Fruit fly (Drosophila melanogaster) whole organism, embryonic: Measurements from ENCODE around the gene CG42465.

Experiments used
- Abd-B ChIP-seq: fragments of 200-800 bp; sonication (Bioruptor generic); optimal IDR thresholded peaks from 2 replicates; lab custom pipeline; 2018; ENCODE audit warnings: missing biosample characterization, mild to moderate bottlenecking, missing genetic modification characterization, moderate library complexity
- Bdp1 ChIP-seq: fragments of 200-800 bp; sonication (Bioruptor generic); optimal IDR thresholded peaks from 3 replicates; lab custom pipeline; 2016; ENCODE audit warnings: missing biosample characterization, missing genetic modification characterization
- Blimp-1 ChIP-seq: fragments of 200-800 bp; sonication (Bioruptor generic); optimal IDR thresholded peaks from 3 replicates; lab custom pipeline; 2018; ENCODE audit warnings: missing biosample characterization, missing genetic modification characterization, mild to moderate bottlenecking, moderate library complexity, missing genetic modification reagents
- BtbVII ChIP-seq: fragments of 200-800 bp; sonication (Bioruptor generic); optimal IDR thresholded peaks from 3 replicates; lab custom pipeline; 2017; ENCODE audit warnings: missing biosample characterization, mild to moderate bottlenecking, missing genetic modification characterization
- CG10654 ChIP-seq: fragments of 200-800 bp; sonication (Bioruptor generic); optimal IDR thresholded peaks from 2 replicates; lab custom pipeline; 2016; ENCODE audit warnings: missing biosample characterization, missing genetic modification characterization
- CG11247 ChIP-seq: fragments of 200-800 bp; sonication (Bioruptor generic); IDR thresholded peaks from 2 replicates; pipeline ENCODE4 v1.3.6; 2022; ENCODE audit warnings: missing biosample characterization, missing genetic modification characterization
- CG12659 ChIP-seq: fragments of 200-800 bp; sonication (Bioruptor generic); optimal IDR thresholded peaks from 3 replicates; lab custom pipeline; 2017; ENCODE audit warnings: mild to moderate bottlenecking, missing biosample characterization, missing genetic modification reagents, missing genetic modification characterization
- CG15011 ChIP-seq: fragments of 200-800 bp; sonication (Bioruptor generic); optimal IDR thresholded peaks from 3 replicates; lab custom pipeline; 2018; ENCODE audit warnings: missing biosample characterization, mild to moderate bottlenecking, missing genetic modification characterization
- CG15073 ChIP-seq: fragments of 200-800 bp; sonication (Bioruptor generic); optimal IDR thresholded peaks from 2 replicates; lab custom pipeline; 2016; ENCODE audit warnings: missing biosample characterization, missing genetic modification characterization
- CG15479 ChIP-seq: fragments of 200-800 bp; sonication (Bioruptor generic); optimal IDR thresholded peaks from 3 replicates; lab custom pipeline; 2019; ENCODE audit warnings: missing biosample characterization, mild to moderate bottlenecking, missing genetic modification characterization, moderate library complexity
- CG15601 ChIP-seq: fragments of 200-800 bp; sonication (Bioruptor generic); optimal IDR thresholded peaks from 3 replicates; lab custom pipeline; 2019; ENCODE audit warnings: missing biosample characterization, mild to moderate bottlenecking, missing genetic modification characterization, moderate library complexity
- CG18476 ChIP-seq: fragments of 200-800 bp; sonication (Bioruptor generic); optimal IDR thresholded peaks from 2 replicates; lab custom pipeline; 2016; ENCODE audit warnings: missing biosample characterization, mild to moderate bottlenecking, missing genetic modification characterization
- CG2199 ChIP-seq: fragments of 200-800 bp; sonication (Bioruptor generic); IDR thresholded peaks from 3 replicates; pipeline ENCODE4 v1.3.6; 2022; ENCODE audit warnings: missing biosample characterization, missing genetic modification characterization
- CG2678 ChIP-seq: fragments of 200-800 bp; sonication (Bioruptor generic); optimal IDR thresholded peaks from 3 replicates; lab custom pipeline; 2019; ENCODE audit warnings: missing biosample characterization, mild to moderate bottlenecking, missing genetic modification characterization, moderate library complexity
- CG31388 ChIP-seq: fragments of 200-800 bp; sonication (Bioruptor generic); optimal IDR thresholded peaks from 2 replicates; lab custom pipeline; 2016; ENCODE audit warnings: missing biosample characterization, missing genetic modification characterization
- CG3163 ChIP-seq: fragments of 200-800 bp; sonication (Bioruptor generic); optimal IDR thresholded peaks from 3 replicates; lab custom pipeline; 2016; ENCODE audit warnings: missing biosample characterization, missing genetic modification characterization
- CG34422 ChIP-seq: fragments of 200-800 bp; sonication (Bioruptor generic); IDR thresholded peaks from 3 replicates; pipeline ENCODE4 v1.3.6; 2022; ENCODE audit warnings: missing biosample characterization, missing genetic modification characterization
- CG4328 ChIP-seq: fragments of 200-800 bp; sonication (Bioruptor generic); optimal IDR thresholded peaks from 3 replicates; lab custom pipeline; 2017; ENCODE audit warnings: missing biosample characterization, missing genetic modification reagents, missing genetic modification characterization
- CG4424 ChIP-seq: fragments of 200-800 bp; sonication (Bioruptor generic); optimal IDR thresholded peaks from 3 replicates; lab custom pipeline; 2016; ENCODE audit warnings: missing biosample characterization, missing genetic modification characterization
- CG4707 ChIP-seq: fragments of 200-800 bp; sonication (Bioruptor generic); optimal IDR thresholded peaks from 2 replicates; lab custom pipeline; 2018; ENCODE audit warnings: missing biosample characterization, mild to moderate bottlenecking, missing genetic modification characterization, moderate library complexity
- CG4820 ChIP-seq: fragments of 200-800 bp; sonication (Bioruptor generic); optimal IDR thresholded peaks from 3 replicates; lab custom pipeline; 2016; ENCODE audit warnings: missing biosample characterization, missing genetic modification characterization
- CG6254 ChIP-seq: fragments of 200-800 bp; sonication (Bioruptor generic); optimal IDR thresholded peaks from 3 replicates; lab custom pipeline; 2017; ENCODE audit warnings: mild to moderate bottlenecking, missing biosample characterization, missing genetic modification reagents, missing genetic modification characterization
- CG7786 ChIP-seq: fragments of 200-800 bp; sonication (Bioruptor generic); optimal IDR thresholded peaks from 2 replicates; lab custom pipeline; 2016; ENCODE audit warnings: missing biosample characterization, missing genetic modification characterization
- CG7963 ChIP-seq: fragments of 200-800 bp; sonication (Bioruptor generic); IDR thresholded peaks from 3 replicates; pipeline ENCODE4 v1.3.6; 2022; ENCODE audit warnings: missing biosample characterization, missing genetic modification characterization; ENCODE audit not compliant: partially characterized antibody
- CG9437 ChIP-seq: fragments of 200-800 bp; sonication (Bioruptor generic); optimal IDR thresholded peaks from 2 replicates; lab custom pipeline; 2018; ENCODE audit warnings: missing biosample characterization, mild to moderate bottlenecking, missing genetic modification characterization
- E2f1 ChIP-seq: fragments of 200-800 bp; sonication (Bioruptor generic); IDR thresholded peaks from 2 replicates; pipeline ENCODE4 v1.3.6; 2022; ENCODE audit warnings: missing biosample characterization, missing genetic modification characterization
- Elba2 ChIP-seq: fragments of 200-800 bp; sonication (Bioruptor generic); optimal IDR thresholded peaks from 3 replicates; lab custom pipeline; 2016; ENCODE audit warnings: missing biosample characterization, missing genetic modification characterization
- Kr ChIP-seq: fragments of 200-800 bp; sonication (Bioruptor generic); optimal IDR thresholded peaks from 2 replicates; lab custom pipeline; 2017; ENCODE audit warnings: missing biosample characterization, mild to moderate bottlenecking, missing genetic modification characterization
- Oli ChIP-seq: fragments of 200-800 bp; sonication (Bioruptor generic); optimal IDR thresholded peaks from 2 replicates; lab custom pipeline; 2018; ENCODE audit warnings: missing biosample characterization, mild to moderate bottlenecking, missing genetic modification characterization, moderate library complexity
- Ravus ChIP-seq: fragments of 200-800 bp; sonication (Bioruptor generic); IDR thresholded peaks from 2 replicates; pipeline ENCODE4 v1.3.6; 2022; ENCODE audit warnings: missing biosample characterization, missing genetic modification characterization
- Sry-β ChIP-seq: fragments of 200-800 bp; sonication (Bioruptor generic); optimal IDR thresholded peaks from 2 replicates; lab custom pipeline; 2018; ENCODE audit warnings: missing biosample characterization, mild to moderate bottlenecking, missing genetic modification characterization, moderate library complexity
- az2 ChIP-seq: fragments of 200-800 bp; sonication (Bioruptor generic); optimal IDR thresholded peaks from 3 replicates; lab custom pipeline; 2016; ENCODE audit warnings: missing biosample characterization, missing genetic modification characterization
- bbx ChIP-seq: fragments of 200-800 bp; sonication (Bioruptor generic); IDR thresholded peaks from 2 replicates; pipeline ENCODE4 v1.3.6; 2022; ENCODE audit warnings: missing biosample characterization, missing genetic modification characterization; ENCODE audit not compliant: partially characterized antibody
- danr ChIP-seq: fragments of 200-800 bp; sonication (Bioruptor generic); IDR thresholded peaks from 2 replicates; pipeline ENCODE4 v1.3.6; 2022; ENCODE audit warnings: missing biosample characterization, missing genetic modification characterization
- dmrt99B ChIP-seq: fragments of 200-800 bp; sonication (Bioruptor generic); optimal IDR thresholded peaks from 2 replicates; lab custom pipeline; 2018; ENCODE audit warnings: missing biosample characterization, mild to moderate bottlenecking, missing genetic modification characterization, moderate library complexity
- gce ChIP-seq: fragments of 200-800 bp; sonication (Bioruptor generic); IDR thresholded peaks from 3 replicates; pipeline ENCODE4 v1.3.6; 2022; ENCODE audit warnings: missing biosample characterization, missing genetic modification characterization
- kah ChIP-seq: fragments of 200-800 bp; sonication (Bioruptor generic); optimal IDR thresholded peaks from 2 replicates; lab custom pipeline; 2018; ENCODE audit warnings: missing biosample characterization, mild to moderate bottlenecking, missing genetic modification characterization
- ken ChIP-seq: fragments of 200-800 bp; sonication (Bioruptor generic); IDR thresholded peaks from 3 replicates; pipeline ENCODE4 v1.3.6; 2022; ENCODE audit warnings: missing biosample characterization, missing genetic modification characterization
- maf-S ChIP-seq: fragments of 200-800 bp; sonication (Bioruptor generic); optimal IDR thresholded peaks from 2 replicates; lab custom pipeline; 2016; ENCODE audit warnings: missing biosample characterization, missing genetic modification characterization
- nom ChIP-seq: fragments of 200-800 bp; sonication (Bioruptor generic); optimal IDR thresholded peaks from 2 replicates; lab custom pipeline; 2017; ENCODE audit warnings: missing biosample characterization, missing genetic modification characterization, mild to moderate bottlenecking, moderate library complexity, missing genetic modification reagents
- pan ChIP-seq, 4 experiments: fragments of >200 bp in 3 of 4; fragments of 200-800 bp in 1 of 4; sonication (Bioruptor generic) in 1 of 4; optimal IDR thresholded peaks in 3 of 4; IDR thresholded peaks in 1 of 4; 2 replicates each; pipeline versions ENCODE4 v1.3.6 to Lab custom; 2017 to 2022; ENCODE audit warnings: missing biosample characterization in 2 of 4, missing genetic modification characterization in 2 of 4, mixed read lengths in 1 of 4
- ro ChIP-seq: fragments of 200-800 bp; sonication (Bioruptor generic); IDR thresholded peaks from 2 replicates; pipeline ENCODE4 v1.3.6; 2022; ENCODE audit warnings: missing biosample characterization, missing genetic modification characterization
- row ChIP-seq: fragments of 200-800 bp; sonication (Bioruptor generic); IDR thresholded peaks from 3 replicates; pipeline ENCODE4 v1.3.6; 2022; ENCODE audit warnings: missing biosample characterization, missing genetic modification characterization
- sc ChIP-seq, 3 experiments: fragments of >200 bp in 2 of 3; fragments of 200-800 bp in 1 of 3; sonication (Bioruptor generic) in 1 of 3; optimal IDR thresholded peaks; 2 replicates in 2 of 3; 3 replicates in 1 of 3; lab custom pipeline; 2017; ENCODE audit warnings: mild to moderate bottlenecking in 1 of 3, missing biosample characterization in 1 of 3, missing genetic modification characterization in 1 of 3, missing genetic modification reagents in 1 of 3
- sens ChIP-seq: fragments of 200-800 bp; sonication (Bioruptor generic); peaks from one replicate; lab custom pipeline; 2016; ENCODE audit warnings: missing biosample characterization, missing genetic modification characterization
- slbo ChIP-seq: fragments of 200-800 bp; sonication (Bioruptor generic); IDR thresholded peaks from 2 replicates; pipeline ENCODE4 v1.3.6; 2022; ENCODE audit warnings: missing biosample characterization, missing genetic modification characterization
- stwl ChIP-seq: fragments of 200-800 bp; sonication (Bioruptor generic); optimal IDR thresholded peaks from 3 replicates; lab custom pipeline; 2018; ENCODE audit warnings: missing biosample characterization, mild to moderate bottlenecking, missing genetic modification characterization, moderate library complexity
- tin ChIP-seq: fragments of 200-800 bp; sonication (Bioruptor generic); optimal IDR thresholded peaks from 3 replicates; lab custom pipeline; 2016; ENCODE audit warnings: missing biosample characterization, missing genetic modification characterization
- zen2 ChIP-seq: fragments of 200-800 bp; sonication (Bioruptor generic); IDR thresholded peaks from 3 replicates; pipeline ENCODE4 v1.3.6; 2022; ENCODE audit warnings: missing biosample characterization, missing genetic modification characterization; ENCODE audit not compliant: partially characterized antibody
- zf30C ChIP-seq: fragments of 200-800 bp; sonication (Bioruptor generic); optimal IDR thresholded peaks from 3 replicates; lab custom pipeline; 2018; ENCODE audit warnings: missing biosample characterization, mild to moderate bottlenecking, missing genetic modification characterization

The CG42465 gene

dm6 chr2L:3656667-3657066, 43.3 kb upstream of the CG42465 start, which contains the start of gene for (continued):
- no peak for TF ChIP-seq tin
- no peak for TF ChIP-seq Blimp-1 (GFP tag; lab: Kevin White, UChicago)
- TF ChIP-seq zf30C (GFP tag; lab: Kevin White, UChicago), result no peak
- TF ChIP-seq E2f1, result no peak
- no peak for TF ChIP-seq CG9437 (GFP tag; lab: Kevin White, UChicago)
- TF ChIP-seq CG3163 (GFP tag; lab: Kevin White, UChicago), result peak; percentile 64
- no peak for TF ChIP-seq ken
- no peak for TF ChIP-seq zen2
- TF ChIP-seq bbx (GFP tag; lab: Robert Waterston, UW), result peak; percentile 21; the same call in 1 of the 2 replicates
- no peak for TF ChIP-seq danr (GFP tag; lab: Robert Waterston, UW)
- no peak for TF ChIP-seq sc (optimal IDR thresholded peaks at IDR 0.05; lab: Kevin White, UChicago)
- no peak for TF ChIP-seq sc (GFP tag; optimal IDR thresholded peaks at IDR 0.05; lab: Kevin White, UChicago)
- TF ChIP-seq CG15011 (GFP tag; lab: Kevin White, UChicago), result no peak
- no peak for TF ChIP-seq gce
- TF ChIP-seq CG15073 (GFP tag; lab: Kevin White, UChicago), result no peak
- no peak for TF ChIP-seq CG10654 (GFP tag; lab: Kevin White, UChicago)
- TF ChIP-seq CG11247 (GFP tag; lab: Robert Waterston, UW), result no peak
- TF ChIP-seq Abd-B, result no peak
- no peak for TF ChIP-seq CG7786
- no peak for TF ChIP-seq dmrt99B
- TF ChIP-seq slbo (GFP tag; lab: Robert Waterston, UW), result no peak
- TF ChIP-seq CG4707 (GFP tag; lab: Kevin White, UChicago), result no peak
- peak; percentile 6; the same call in 1 of the 3 replicates for TF ChIP-seq row
- no peak for TF ChIP-seq CG31388 (GFP tag; lab: Kevin White, UChicago)
- TF ChIP-seq CG4424 (GFP tag; lab: Kevin White, UChicago), result no peak
- peak; percentile 56 for TF ChIP-seq kah (GFP tag; lab: Kevin White, UChicago)
- no peak for TF ChIP-seq Elba2 (GFP tag; lab: Kevin White, UChicago)
- no peak for TF ChIP-seq CG15479
- TF ChIP-seq sens (GFP tag; lab: Kevin White, UChicago), result peak; percentile 20
- TF ChIP-seq BtbVII (GFP tag; lab: Kevin White, UChicago), result no peak
- no peak for TF ChIP-seq Kr (GFP tag; lab: Kevin White, UChicago)
- 0 out of 3 replicates have a peak, but pooled peaks have one; percentile 31 for TF ChIP-seq CG2199
- peak; percentile 40; the same call in 1 of the 3 replicates for TF ChIP-seq CG34422 (GFP tag; lab: Robert Waterston, UW)
- TF ChIP-seq Oli (tag; lab: Kevin White, UChicago), result no peak
- TF ChIP-seq CG6254 (GFP tag; lab: Kevin White, UChicago), result no peak
- no peak for TF ChIP-seq ro
- TF ChIP-seq Sry-β (GFP tag; lab: Kevin White, UChicago), result no peak
- TF ChIP-seq Ravus (GFP tag; lab: Robert Waterston, UW), result no peak
- peak; percentile 31 for TF ChIP-seq nom
- TF ChIP-seq CG15601 (tag; lab: Kevin White, UChicago), result peak; percentile 16
- peak; percentile 21 for TF ChIP-seq CG2678 (tag; lab: Kevin White, UChicago)
- TF ChIP-seq pan (optimal IDR thresholded peaks at IDR 0.05; lab: Kevin White, UChicago), result no peak
- no peak for TF ChIP-seq pan (GFP tag; optimal IDR thresholded peaks at IDR 0.05 in 1 of 2, IDR thresholded peaks at IDR 0.05 in 1 of 2)
- no peak for TF ChIP-seq maf-S
- TF ChIP-seq CG18476, result no peak
- no peak for TF ChIP-seq CG4820
- no peak for TF ChIP-seq CG12659
- no peak for TF ChIP-seq CG4328 (GFP tag; lab: Kevin White, UChicago)
- TF ChIP-seq stwl (tag; lab: Kevin White, UChicago), result no peak
- no peak for TF ChIP-seq az2 (GFP tag; lab: Kevin White, UChicago)
- no peak for TF ChIP-seq Bdp1 (GFP tag; lab: Kevin White, UChicago)
- no peak for TF ChIP-seq CG7963 (GFP tag; lab: Robert Waterston, UW)
